Worm (Caenorhabditis elegans): ENCODE data around the gene ZC262.2.
"Not testable (repeated sequence)": the region's sequence is repeated elsewhere in the genome, so short reads cannot be mapped to it uniquely, and the experiment has no call there.

The ZC262.2 gene

DNA sequence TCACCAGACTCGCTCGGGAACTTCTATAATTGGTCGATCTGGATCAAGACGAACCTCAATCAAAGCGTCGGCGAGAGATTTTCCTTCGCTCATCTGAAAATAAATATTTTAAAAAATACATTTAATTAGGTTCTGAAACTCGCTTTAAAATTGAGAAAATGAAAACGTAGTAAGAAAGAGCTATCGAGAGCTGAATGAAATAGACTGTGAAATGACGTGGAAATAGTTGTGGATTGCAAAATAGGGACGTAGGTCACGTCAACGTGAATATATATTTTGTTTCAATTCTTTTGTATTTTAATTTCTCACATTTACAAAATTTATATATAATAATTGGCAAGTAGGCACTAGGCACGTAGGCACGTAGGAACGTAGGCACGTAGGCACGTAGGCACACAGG lies 2.6 kb downstream of the ZC262.2 start, which contains the start of gene ZC262.4 (continued):
- TF ChIP-seq ceh-18 (tag; optimal IDR thresholded peaks at IDR 0.05) = no peak
- no peak for TF ChIP-seq ets-4 (tag; optimal IDR thresholded peaks at IDR 0.05)

DNA sequence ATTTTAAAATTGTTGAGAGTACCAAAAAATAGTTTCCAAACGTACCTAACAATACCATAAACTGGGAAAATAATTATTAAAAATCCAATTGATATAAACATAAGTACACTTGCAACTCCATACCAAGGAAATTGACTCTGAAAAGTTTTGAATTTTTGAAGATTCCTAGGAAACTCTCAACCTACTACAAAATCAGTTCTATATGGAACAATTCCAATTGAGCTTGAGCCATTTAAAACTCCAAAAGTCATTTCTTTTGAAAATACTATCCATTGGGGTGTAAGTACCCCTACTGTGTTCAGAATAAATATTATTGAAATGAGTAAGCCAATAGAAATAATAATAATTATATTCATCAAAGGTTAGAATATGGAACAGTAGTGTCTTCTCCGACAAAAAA lies 7.5 kb downstream of the ZC262.2 start, which contains the start of gene clc-28:
TSS of gene clc-28 (minus strand) at position 101 of the 400 bp plus-strand sequence.
- not testable (repeated sequence) for TF ChIP-seq odd-2, hlh-8, dve-1 (tag; optimal IDR thresholded peaks at IDR 0.05)

DNA sequence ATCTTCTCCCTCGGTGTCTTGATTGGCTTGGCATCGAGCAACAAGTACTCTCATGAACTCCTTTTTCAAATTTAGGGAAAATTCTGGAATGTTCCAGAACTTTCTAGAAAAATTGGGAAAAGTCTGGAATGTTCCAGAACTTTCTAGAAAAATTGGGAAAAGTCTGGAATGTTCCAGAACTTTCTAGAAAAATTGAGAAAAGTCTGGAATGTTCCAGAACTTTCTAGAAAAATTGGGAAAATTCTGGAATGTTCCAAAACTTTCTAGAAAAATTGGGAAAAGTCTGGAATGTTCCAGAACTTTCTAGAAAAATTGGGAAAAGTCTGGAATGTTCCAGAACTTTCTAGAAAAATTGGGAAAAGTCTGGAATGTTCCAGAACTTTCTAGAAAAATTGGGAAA lies 12.4 kb downstream of the ZC262.2 start, which contains the start of gene ZC262.7:
TSS of gene ZC262.7 (minus strand) at position 54 of the 400 bp plus-strand sequence.
- TF ChIP-seq gmeb-2, pax-1, pros-1 (tag; optimal IDR thresholded peaks at IDR 0.05): not testable (repeated sequence)

DNA sequence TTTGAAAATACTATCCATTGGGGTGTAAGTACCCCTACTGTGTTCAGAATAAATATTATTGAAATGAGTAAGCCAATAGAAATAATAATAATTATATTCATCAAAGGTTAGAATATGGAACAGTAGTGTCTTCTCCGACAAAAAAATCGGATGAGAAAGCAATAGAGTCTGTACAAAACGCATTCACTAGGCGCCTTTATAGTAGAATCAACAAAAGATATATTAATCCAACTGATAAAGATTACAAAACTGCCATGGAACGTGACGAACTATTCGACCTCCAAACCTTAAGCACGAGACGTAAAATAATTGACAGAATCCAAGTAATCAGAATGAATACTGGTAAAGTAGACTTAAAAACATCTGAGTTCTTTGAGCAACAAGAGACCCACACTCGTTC lies 16.0 kb downstream of the ZC262.2 start, which contains the start of gene clc-29:
TSS of gene clc-29 (minus strand) at position 101 of the 400 bp plus-strand sequence.
- not testable (repeated sequence) for TF ChIP-seq pha-2 (tag; optimal IDR thresholded peaks at IDR 0.05); ceh-31 (tag; optimal IDR thresholded peaks at IDR 0.05); hlh-30 (tag; optimal IDR thresholded peaks at IDR 0.05; ENCODE audit: insufficient read depth)

DNA sequence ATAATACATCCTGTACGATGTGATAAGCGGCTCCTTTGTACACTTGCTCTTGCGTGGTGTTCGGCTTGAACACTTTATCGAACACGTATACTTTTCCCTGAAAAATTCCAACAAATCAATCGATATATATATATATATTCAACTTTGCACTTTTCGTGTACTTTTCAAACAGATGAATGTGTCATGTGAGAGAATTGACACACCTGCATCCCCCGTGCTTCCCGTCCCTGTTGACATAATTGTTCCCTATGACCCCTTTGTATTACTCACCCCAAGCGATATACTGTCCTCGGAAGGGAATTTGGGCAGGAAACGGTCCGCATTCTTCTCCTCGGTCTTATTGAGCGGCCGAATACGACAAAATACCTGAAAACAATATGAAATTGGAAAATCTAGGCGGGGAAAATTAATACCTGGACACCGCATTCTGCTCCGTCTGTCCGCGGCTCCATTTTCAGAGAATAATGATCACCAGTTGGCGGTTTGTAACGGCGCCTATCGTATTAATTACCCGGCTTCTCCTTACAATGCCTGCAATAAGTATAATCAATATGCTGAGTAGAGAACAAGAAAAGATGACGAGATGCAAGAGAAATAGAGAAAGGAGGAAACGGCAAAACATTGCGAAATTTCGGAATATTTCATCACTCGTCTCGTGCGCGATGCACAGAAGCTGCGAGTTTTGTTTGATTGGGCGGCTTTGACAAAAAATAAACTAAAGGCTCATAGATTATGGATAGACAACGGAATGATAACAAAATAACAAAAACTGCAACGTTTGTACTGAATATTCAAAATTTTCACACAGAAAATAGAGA lies 23.0 kb downstream of the ZC262.2 start, which contains the start of gene unc-116:
TSS of gene unc-116 (minus strand) at position 531 of the 818 bp plus-strand sequence.
- TF ChIP-seq unc-55 (GFP tag; optimal IDR thresholded peaks at IDR 0.05) = peak; percentile 59
- no peak for TF ChIP-seq dve-1 (tag; optimal IDR thresholded peaks at IDR 0.05)
- TF ChIP-seq ceh-14 (tag; optimal IDR thresholded peaks at IDR 0.05) = no peak
- TF ChIP-seq ceh-48 (tag; optimal IDR thresholded peaks at IDR 0.05) = peak; percentile 44
- TF ChIP-seq nfya-1 (tag; optimal IDR thresholded peaks at IDR 0.05) = peak; percentile 20
- TF ChIP-seq pha-2 (tag; optimal IDR thresholded peaks at IDR 0.05) = no peak
- no peak for TF ChIP-seq syd-9 (tag; optimal IDR thresholded peaks at IDR 0.05)
- TF ChIP-seq unc-42 (tag; optimal IDR thresholded peaks at IDR 0.05) = peak; percentile 3
- TF ChIP-seq pax-1 (tag; optimal IDR thresholded peaks at IDR 0.05) = no peak
- peak; percentile 5 for TF ChIP-seq ceh-31 (tag; optimal IDR thresholded peaks at IDR 0.05)
- TF ChIP-seq K09A11.1 (tag; optimal IDR thresholded peaks at IDR 0.05; ENCODE audit: insufficient read depth) = no peak
- TF ChIP-seq F13H6.1 (tag; optimal IDR thresholded peaks at IDR 0.05) = no peak
- peak; percentile 11; the same call in 1 of the 2 replicates for TF ChIP-seq sox-2 (GFP tag; IDR thresholded peaks at IDR 0.05)
- no peak for TF ChIP-seq ceh-19 (GFP tag; optimal IDR thresholded peaks at IDR 0.05)
- no peak for TF ChIP-seq sdc-2 (tag; optimal IDR thresholded peaks at IDR 0.05)
- no peak for TF ChIP-seq ceh-22 (tag; optimal IDR thresholded peaks at IDR 0.05)
- peak; percentile 86 for TF ChIP-seq hlh-30 (tag; optimal IDR thresholded peaks at IDR 0.05; ENCODE audit: insufficient read depth)
- TF ChIP-seq ref-2 (tag; optimal IDR thresholded peaks at IDR 0.05) = no peak
- TF ChIP-seq fkh-10 (GFP tag; optimal IDR thresholded peaks at IDR 0.05) = no peak
- no peak for TF ChIP-seq sox-4 (tag; optimal IDR thresholded peaks at IDR 0.05)
- no peak for TF ChIP-seq nhr-232 (tag; optimal IDR thresholded peaks at IDR 0.05)
- peak; percentile 47 for TF ChIP-seq ama-1 (optimal IDR thresholded peaks at IDR 0.05)

DNA sequence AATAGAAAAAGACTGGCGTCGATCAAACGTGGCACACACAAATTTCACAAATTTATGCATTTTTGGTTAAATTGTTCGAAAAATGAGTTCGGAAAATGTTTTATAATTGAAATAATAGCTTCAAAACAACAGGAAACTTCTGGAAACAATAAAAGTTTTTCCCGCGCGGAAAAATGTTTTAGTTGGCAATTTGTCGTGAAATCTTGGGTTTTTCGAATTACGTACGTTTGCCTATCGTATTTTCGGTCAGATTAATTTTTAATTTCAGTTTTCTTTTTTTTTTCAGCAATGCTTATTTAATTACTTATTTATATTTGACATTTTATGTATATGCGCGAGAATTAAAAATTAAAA lies 23.6 kb downstream of the ZC262.2 start:
- no peak for TF ChIP-seq hlh-6 (tag; optimal IDR thresholded peaks at IDR 0.05)
- TF ChIP-seq pax-1 (tag; optimal IDR thresholded peaks at IDR 0.05) = no peak
- TF ChIP-seq pros-1 (tag; optimal IDR thresholded peaks at IDR 0.05) = no peak
- TF ChIP-seq ceh-6 (GFP tag; optimal IDR thresholded peaks at IDR 0.05) = no peak
- TF ChIP-seq hlh-8 (tag; optimal IDR thresholded peaks at IDR 0.05) = no peak
- TF ChIP-seq ama-1 (optimal IDR thresholded peaks at IDR 0.05) = no peak
- TF ChIP-seq rnt-1 (tag; optimal IDR thresholded peaks at IDR 0.05) = no peak
- TF ChIP-seq zip-5 (tag; optimal IDR thresholded peaks at IDR 0.05) = no peak
- TF ChIP-seq pag-3 (tag; optimal IDR thresholded peaks at IDR 0.05; ENCODE audit: borderline replicate concordance) = no peak
- TF ChIP-seq npax-4 (tag; optimal IDR thresholded peaks at IDR 0.05) = no peak
- TF ChIP-seq ceh-9 (tag; optimal IDR thresholded peaks at IDR 0.05) = no peak
- TF ChIP-seq C38D4.7 (GFP tag; optimal IDR thresholded peaks at IDR 0.05) = no peak

Data from whole organism, late embryonic.